Fruit fly (Drosophila melanogaster) whole organism, embryonic: Measurements from ENCODE around the gene MBD-like.

Source experiments
- CG10147 ChIP-seq: fragments of 200-800 bp; sonication (Bioruptor generic); optimal IDR thresholded peaks from 2 replicates; lab custom pipeline; 2019; ENCODE audit warnings: missing biosample characterization, mild to moderate bottlenecking, missing genetic modification characterization, moderate library complexity
- CG12942 ChIP-seq: fragments of 200-800 bp; sonication (Bioruptor generic); optimal IDR thresholded peaks from 3 replicates; lab custom pipeline; 2016; ENCODE audit warnings: missing biosample characterization, missing genetic modification characterization
- CG2129 ChIP-seq: fragments of 200-800 bp; sonication (Bioruptor generic); IDR thresholded peaks from 2 replicates; pipeline ENCODE4 v1.3.6; 2022; ENCODE audit warnings: missing biosample characterization, missing genetic modification characterization; ENCODE audit not compliant: partially characterized antibody
- CG33557 ChIP-seq: fragments of 200-800 bp; sonication (Bioruptor generic); optimal IDR thresholded peaks from 2 replicates; lab custom pipeline; 2019; ENCODE audit warnings: missing biosample characterization, mild to moderate bottlenecking, missing genetic modification characterization, moderate library complexity
- CG7963 ChIP-seq: fragments of 200-800 bp; sonication (Bioruptor generic); IDR thresholded peaks from 3 replicates; pipeline ENCODE4 v1.3.6; 2022; ENCODE audit warnings: missing biosample characterization, missing genetic modification characterization; ENCODE audit not compliant: partially characterized antibody
- MTF-1 ChIP-seq: fragments of 200-800 bp; sonication (Bioruptor generic); optimal IDR thresholded peaks from 2 replicates; lab custom pipeline; 2018; ENCODE audit warnings: missing biosample characterization, mild to moderate bottlenecking, missing genetic modification characterization, borderline replicate concordance
- Trl ChIP-seq, 3 experiments: fragments of >200 bp in 2 of 3; fragments of 200-800 bp in 1 of 3; sonication (Bioruptor generic) in 1 of 3; optimal IDR thresholded peaks; 2 replicates in 1 of 3; 3 replicates in 2 of 3; lab custom pipeline; 2016 to 2017; ENCODE audit warnings: missing biosample characterization in 1 of 3, missing genetic modification characterization in 1 of 3
- Usf ChIP-seq: fragments of 200-800 bp; sonication (Bioruptor generic); optimal IDR thresholded peaks from 2 replicates; lab custom pipeline; 2017; ENCODE audit warnings: missing genotype, missing biosample characterization, missing genetic modification characterization
- ham ChIP-seq: fragments of 200-800 bp; sonication (Bioruptor generic); IDR thresholded peaks from 2 replicates; pipeline ENCODE4 v1.3.6; 2022; ENCODE audit warnings: missing biosample characterization, missing genetic modification characterization
- hb ChIP-seq: fragments of 200-800 bp; sonication (Bioruptor generic); IDR thresholded peaks from 3 replicates; pipeline ENCODE4 v1.3.6; 2022; ENCODE audit warnings: missing biosample characterization, missing genetic modification characterization; ENCODE audit not compliant: partially characterized antibody
- zen2 ChIP-seq: fragments of 200-800 bp; sonication (Bioruptor generic); IDR thresholded peaks from 3 replicates; pipeline ENCODE4 v1.3.6; 2022; ENCODE audit warnings: missing biosample characterization, missing genetic modification characterization; ENCODE audit not compliant: partially characterized antibody

DNA sequence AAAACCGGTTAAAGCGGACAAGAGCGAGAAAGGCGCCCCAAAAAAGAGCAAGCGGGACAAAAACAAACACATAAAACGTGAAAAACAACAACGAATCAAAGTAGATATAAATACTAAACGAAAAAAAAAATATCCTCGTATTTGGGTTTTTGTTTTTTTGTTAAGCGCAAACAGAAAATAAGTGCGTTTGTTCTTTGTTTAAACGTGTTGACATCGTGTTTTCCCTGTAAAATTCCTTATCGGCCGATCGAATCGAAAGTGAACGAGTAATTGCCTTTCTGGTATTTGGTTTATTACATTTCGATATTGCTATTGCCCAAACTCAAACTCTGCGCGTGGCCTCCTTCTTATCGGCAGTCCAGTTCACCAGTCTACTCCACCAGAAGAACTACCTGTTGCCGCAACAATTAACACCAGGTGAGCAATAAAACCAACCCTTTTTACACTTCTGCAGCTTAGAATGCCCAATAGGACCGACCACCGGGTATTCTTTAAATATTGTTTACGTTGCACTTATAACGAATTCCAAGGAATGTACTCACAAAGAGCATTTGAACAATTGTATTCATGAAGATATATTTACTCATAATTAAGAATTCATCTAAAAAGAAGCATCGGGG, 32.3 kb downstream of the MBD-like start:
- TF ChIP-seq CG7963 (no peak), Trl (optimal IDR thresholded peaks at IDR 0.05; lab: Kevin White, UChicago) (no peak), Trl (GFP tag; optimal IDR thresholded peaks at IDR 0.05; lab: Kevin White, UChicago) (no peak), MTF-1 (GFP tag; lab: Kevin White, UChicago) (no peak), CG33557 (GFP tag; lab: Kevin White, UChicago) (no peak), CG10147 (GFP tag; lab: Kevin White, UChicago) (no peak), CG12942 (no peak), ham (no peak), zen2 (GFP tag; lab: Robert Waterston, UW) (no peak), hb (GFP tag; lab: Robert Waterston, UW) (no peak), CG2129 (GFP tag; lab: Robert Waterston, UW) (no peak), Usf (GFP tag; lab: Kevin White, UChicago) (no peak)
